Fruit fly (Drosophila melanogaster): ENCODE results near the gene Strump.

Strump gene

dm6 chr3L:16128973-16129745 is 7.4 kb downstream of the Strump start, which contains the start of gene SsRbeta (continued):
- TF ChIP-seq CG4707 (GFP tag; optimal IDR thresholded peaks at IDR 0.05) (peak; percentile 41), sug (tag; optimal IDR thresholded peaks at IDR 0.05) (no peak), CG8281 (tag; optimal IDR thresholded peaks at IDR 0.05) (no peak), pb (GFP tag; optimal IDR thresholded peaks at IDR 0.05) (no peak), Jarid2 (GFP tag; optimal IDR thresholded peaks at IDR 0.05) (peak; percentile 37), CG17829 (tag; optimal IDR thresholded peaks at IDR 0.05) (no peak), tgo (GFP tag; IDR thresholded peaks at IDR 0.05) (peak; percentile 49), otp (GFP tag; IDR thresholded peaks at IDR 0.05) (no peak), ara (GFP tag; IDR thresholded peaks at IDR 0.05) (peak; percentile 20; the same call in 1 of the 2 replicates), CG6175 (GFP tag; IDR thresholded peaks at IDR 0.05) (no peak), ewg (GFP tag; optimal IDR thresholded peaks at IDR 0.05) (peak; percentile 36), mld (GFP tag; IDR thresholded peaks at IDR 0.05; ENCODE audit: partially characterized antibody) (no peak), NC2β (GFP tag; optimal IDR thresholded peaks at IDR 0.05) (peak; percentile 61), fru (optimal IDR thresholded peaks at IDR 0.05) (no peak), CG11456 (GFP tag; IDR thresholded peaks at IDR 0.05) (peak; percentile 64), Hsf (GFP tag; optimal IDR thresholded peaks at IDR 0.05) (no peak), pho (GFP tag; optimal IDR thresholded peaks at IDR 0.05) (no peak), Deaf1 (tag; optimal IDR thresholded peaks at IDR 0.05) (peak; percentile 96), D (optimal IDR thresholded peaks at IDR 0.05) (no peak), D (GFP tag; optimal IDR thresholded peaks at IDR 0.05) (no peak), CG30403 (GFP tag; optimal IDR thresholded peaks at IDR 0.05) (peak; percentile 55), zen2 (GFP tag; IDR thresholded peaks at IDR 0.05; ENCODE audit: partially characterized antibody) (no peak; the same call in 2 of the 3 replicates), cg (GFP tag; optimal IDR thresholded peaks at IDR 0.05) (no peak), CG32772 (GFP tag; IDR thresholded peaks at IDR 0.05) (peak; percentile 48; the same call in 1 of the 2 replicates), gem (tag; optimal IDR thresholded peaks at IDR 0.05) (peak; percentile 63), sc (optimal IDR thresholded peaks at IDR 0.05) (no peak), sc (GFP tag; optimal IDR thresholded peaks at IDR 0.05) (no peak), da (GFP tag; optimal IDR thresholded peaks at IDR 0.05) (no peak), Hmx (GFP tag; optimal IDR thresholded peaks at IDR 0.05) (no peak), CG7357 (GFP tag; IDR thresholded peaks at IDR 0.05) (0 out of 3 replicates have a peak, but pooled peaks have one; percentile 6), Mrtf (GFP tag; IDR thresholded peaks at IDR 0.05) (peak; percentile 50; the same call in 1 of the 3 replicates), gsb-n (tag; optimal IDR thresholded peaks at IDR 0.05) (no peak), gfzf (GFP tag; optimal IDR thresholded peaks at IDR 0.05) (peak; percentile 51), hth (optimal IDR thresholded peaks at IDR 0.05) (no peak), CG17912 (GFP tag; optimal IDR thresholded peaks at IDR 0.05) (peak; percentile 55), CG6791 (GFP tag; IDR thresholded peaks at IDR 0.05; ENCODE audit: partially characterized antibody) (peak; percentile 82), bab2 (GFP tag; optimal IDR thresholded peaks at IDR 0.05) (no peak), CG3163 (GFP tag; optimal IDR thresholded peaks at IDR 0.05) (no peak), aop (GFP tag; IDR thresholded peaks at IDR 0.05) (0 out of 2 replicates have a peak, but pooled peaks have one; percentile 4), knrl (GFP tag; IDR thresholded peaks at IDR 0.05; ENCODE audit: partially characterized antibody) (peak; percentile 76), CG10267 (tag; optimal IDR thresholded peaks at IDR 0.05) (peak; percentile 34), Rfx (GFP tag; IDR thresholded peaks at IDR 0.05) (peak; percentile 66), dpn (GFP tag; optimal IDR thresholded peaks at IDR 0.05) (no peak), CG7987 (GFP tag; optimal IDR thresholded peaks at IDR 0.05) (peak; percentile 66), her (GFP tag; optimal IDR thresholded peaks at IDR 0.05) (no peak), CG6854 (GFP tag; optimal IDR thresholded peaks at IDR 0.05) (no peak), MESR4 (GFP tag; optimal IDR thresholded peaks at IDR 0.05) (peak; percentile 94), ac (GFP tag; optimal IDR thresholded peaks at IDR 0.05) (no peak), Asciz (GFP tag; optimal IDR thresholded peaks at IDR 0.05) (peak; percentile 43), CG16779 (GFP tag; IDR thresholded peaks at IDR 0.05) (peak; percentile 46; the same call in 1 of the 2 replicates)
